Worm (Caenorhabditis elegans) whole organism, early embryonic: Measurements from ENCODE around the gene grd-10.

Experiments used
- B0310.2 ChIP-seq: sonication (generic microtip); optimal IDR thresholded peaks from 2 replicates; lab custom pipeline; 2016; ENCODE audit warnings: mild to moderate bottlenecking, missing genetic modification characterization, missing compliant biosample characterization
- F13C5.2 ChIP-seq: sonication (generic microtip); optimal IDR thresholded peaks from 2 replicates; lab custom pipeline; 2017; ENCODE audit warnings: mild to moderate bottlenecking, missing genetic modification characterization, inconsistent platforms, missing compliant biosample characterization
- aly-1 ChIP-seq: sonication (generic microtip); optimal IDR thresholded peaks from 2 replicates; lab custom pipeline; 2016; ENCODE audit warnings: missing genetic modification characterization, missing compliant biosample characterization
- ama-1 ChIP-seq: fragments of 150-350 bp; optimal IDR thresholded peaks from 2 replicates; lab custom pipeline; 2014
- ceh-13 ChIP-seq: fragments of 200-800 bp; sonication (Bioruptor generic); optimal IDR thresholded peaks from 2 replicates; lab custom pipeline; 2018; ENCODE audit warnings: mild to moderate bottlenecking, missing genetic modification characterization, missing compliant biosample characterization
- ceh-36 ChIP-seq: sonication (generic microtip); optimal IDR thresholded peaks from 2 replicates; lab custom pipeline; 2016; ENCODE audit warnings: missing genetic modification characterization, inconsistent platforms, missing compliant biosample characterization
- ets-7 ChIP-seq: sonication (generic microtip); optimal IDR thresholded peaks from 2 replicates; lab custom pipeline; 2016; ENCODE audit warnings: missing genotype, missing genetic modification characterization, missing compliant biosample characterization
- flt-1 ChIP-seq: fragments of 200-800 bp; sonication (Bioruptor generic); IDR thresholded peaks from 2 replicates; pipeline ENCODE4 v1.3.6; 2022; ENCODE audit warnings: missing genetic modification characterization, missing compliant biosample characterization
- hmbx-1 ChIP-seq: sonication (generic microtip); optimal IDR thresholded peaks from 2 replicates; lab custom pipeline; 2016; ENCODE audit warnings: mild to moderate bottlenecking, missing genetic modification characterization, missing compliant biosample characterization
- hmg-4 ChIP-seq: fragments of 200-800 bp; sonication (Bioruptor generic); optimal IDR thresholded peaks from 2 replicates; lab custom pipeline; 2018; ENCODE audit warnings: mild to moderate bottlenecking, missing genetic modification characterization, missing compliant biosample characterization
- hnd-1 ChIP-seq: sonication (generic microtip); optimal IDR thresholded peaks from 2 replicates; lab custom pipeline; 2016; ENCODE audit warnings: missing genetic modification characterization, missing compliant biosample characterization
- pes-1 ChIP-seq: fragments of 200-800 bp; sonication (Bioruptor generic); IDR thresholded peaks from 2 replicates; pipeline ENCODE4 v1.3.6; 2022; ENCODE audit warnings: missing genetic modification reagents, missing genetic modification characterization, missing compliant biosample characterization
- scrt-1 ChIP-seq: fragments of 200-800 bp; sonication (Bioruptor generic); IDR thresholded peaks from 2 replicates; pipeline ENCODE4 v1.3.6; 2022; ENCODE audit warnings: missing genetic modification characterization, missing compliant biosample characterization
- sea-1 ChIP-seq: fragments of 200-800 bp; sonication (Bioruptor generic); conservative IDR thresholded peaks from 2 replicates; pipeline ENCODE4 v1.3.6; 2022; ENCODE audit warnings: missing genetic modification characterization, missing compliant biosample characterization
- tbx-11 ChIP-seq: fragments of 200-800 bp; sonication (Bioruptor generic); IDR thresholded peaks from 2 replicates; pipeline ENCODE4 v1.3.6; 2022; ENCODE audit warnings: missing genetic modification characterization, missing compliant biosample characterization
- tbx-37 ChIP-seq: fragments of 200-800 bp; sonication (Bioruptor generic); conservative IDR thresholded peaks from 2 replicates; pipeline ENCODE4 v1.3.6; 2022; ENCODE audit warnings: missing genetic modification reagents, missing genetic modification characterization, missing compliant biosample characterization
- tra-4 ChIP-seq: sonication (generic microtip); optimal IDR thresholded peaks from 2 replicates; lab custom pipeline; 2017; ENCODE audit warnings: missing genetic modification characterization, missing compliant biosample characterization

grd-10 gene

ce11 chrIV:3469742-3470141 is 28.9 kb downstream of the grd-10 start, which contains the start of gene F58E2.2:
TSS of gene F58E2.2 (plus strand) at chrIV:3470042.
- TF ChIP-seq ama-1 (no peak), tbx-37 (no peak), pes-1 (GFP tag; lab: Robert Waterston, UW) (no peak), flt-1 (GFP tag; lab: Robert Waterston, UW) (no peak), ceh-36 (tag; lab: Kevin White, UChicago) (no peak), scrt-1 (GFP tag; lab: Robert Waterston, UW) (no peak), tra-4 (tag; lab: Kevin White, UChicago) (no peak), hnd-1 (tag; lab: Kevin White, UChicago) (no peak), hmbx-1 (tag; lab: Kevin White, UChicago) (no peak), ets-7 (tag; lab: Kevin White, UChicago) (no peak), aly-1 (no peak), sea-1 (no peak), B0310.2 (tag; lab: Kevin White, UChicago) (no peak), F13C5.2 (tag; lab: Kevin White, UChicago) (no peak)

ce11 chrIV:3477124-3477523 is 36.3 kb downstream of the grd-10 start, which contains the start of gene srz-69:
TSS of gene srz-69 (minus strand) at chrIV:3477224.
- TF ChIP-seq B0310.2 (tag; lab: Kevin White, UChicago) (no peak), hnd-1 (tag; lab: Kevin White, UChicago) (no peak), F13C5.2 (tag; lab: Kevin White, UChicago) (no peak), ama-1 (no peak), tbx-11 (GFP tag; lab: Robert Waterston, UW) (no peak), hmg-4 (GFP tag; lab: Kevin White, UChicago) (no peak), ceh-13 (GFP tag; lab: Kevin White, UChicago) (no peak), pes-1 (GFP tag; lab: Robert Waterston, UW) (no peak), ets-7 (tag; lab: Kevin White, UChicago) (no peak)

ce11 chrIV:3478911-3479385 is 38.1 kb downstream of the grd-10 start, which contains the start of the genes srz-70 and C09G12.5:
TSS of gene srz-70 (minus strand) at chrIV:3479011.
TSS of gene C09G12.5 (plus strand) at chrIV:3479335.
- no peak for TF ChIP-seq scrt-1 (GFP tag; lab: Robert Waterston, UW)
- no peak for TF ChIP-seq ceh-36 (tag; lab: Kevin White, UChicago)
- TF ChIP-seq flt-1 (GFP tag; lab: Robert Waterston, UW), result no peak
- TF ChIP-seq tbx-11 (GFP tag; lab: Robert Waterston, UW), result no peak
- no peak for TF ChIP-seq hmbx-1 (tag; lab: Kevin White, UChicago)
- TF ChIP-seq ama-1, result no peak
- TF ChIP-seq hmg-4 (GFP tag; lab: Kevin White, UChicago), result no peak
- TF ChIP-seq aly-1, result no peak
- TF ChIP-seq sea-1, result no peak

ce11 chrIV:3481760-3482159 is 40.9 kb downstream of the grd-10 start, which contains the start of gene srz-37:
TSS of gene srz-37 (minus strand) at chrIV:3481860.
- no peak for TF ChIP-seq hmbx-1 (tag; lab: Kevin White, UChicago)
- no peak for TF ChIP-seq ceh-36 (tag; lab: Kevin White, UChicago)
- TF ChIP-seq hmg-4 (GFP tag; lab: Kevin White, UChicago), result no peak
- TF ChIP-seq B0310.2 (tag; lab: Kevin White, UChicago), result no peak
- no peak for TF ChIP-seq ama-1
- no peak for TF ChIP-seq hnd-1 (tag; lab: Kevin White, UChicago)
- no peak for TF ChIP-seq tra-4 (tag; lab: Kevin White, UChicago)
- no peak for TF ChIP-seq tbx-37
- no peak for TF ChIP-seq F13C5.2 (tag; lab: Kevin White, UChicago)
- TF ChIP-seq tbx-11 (GFP tag; lab: Robert Waterston, UW), result no peak
- TF ChIP-seq sea-1, result no peak
- no peak for TF ChIP-seq scrt-1 (GFP tag; lab: Robert Waterston, UW)
- TF ChIP-seq ets-7 (tag; lab: Kevin White, UChicago), result no peak
- TF ChIP-seq ceh-13 (GFP tag; lab: Kevin White, UChicago), result no peak
- TF ChIP-seq flt-1 (GFP tag; lab: Robert Waterston, UW), result no peak
- no peak for TF ChIP-seq pes-1 (GFP tag; lab: Robert Waterston, UW)
- TF ChIP-seq aly-1, result no peak

ce11 chrIV:3482195-3482959 is 41.5 kb downstream of the grd-10 start, which contains the start of gene srz-82:
TSS of gene srz-82 (plus strand) at chrIV:3482895.
- TF ChIP-seq tra-4 (tag; lab: Kevin White, UChicago) (no peak), ets-7 (tag; lab: Kevin White, UChicago) (no peak), scrt-1 (GFP tag; lab: Robert Waterston, UW) (no peak), sea-1 (no peak), tbx-37 (no peak), flt-1 (GFP tag; lab: Robert Waterston, UW) (no peak), F13C5.2 (tag; lab: Kevin White, UChicago) (no peak), aly-1 (no peak), hnd-1 (tag; lab: Kevin White, UChicago) (no peak), hmg-4 (GFP tag; lab: Kevin White, UChicago) (no peak), tbx-11 (GFP tag; lab: Robert Waterston, UW) (no peak), B0310.2 (tag; lab: Kevin White, UChicago) (no peak), pes-1 (GFP tag; lab: Robert Waterston, UW) (no peak), hmbx-1 (tag; lab: Kevin White, UChicago) (no peak), ceh-36 (tag; lab: Kevin White, UChicago) (no peak)
